Worm (Caenorhabditis elegans): ENCODE measurements around the gene fbxb-30.
"Not testable (repeated sequence)": the region's sequence is repeated elsewhere in the genome, so short reads cannot be mapped to it uniquely, and the experiment has no call there.

- not testable (repeated sequence) for TF ChIP-seq ztf-11 (tag; optimal IDR thresholded peaks at IDR 0.05); ztf-4 (tag; optimal IDR thresholded peaks at IDR 0.05); fkh-10 (GFP tag; optimal IDR thresholded peaks at IDR 0.05); skn-1 (tag; optimal IDR thresholded peaks at IDR 0.05); ama-1 (optimal IDR thresholded peaks at IDR 0.05); lin-13 (GFP tag; optimal IDR thresholded peaks at IDR 0.05); ceh-63 (GFP tag; optimal IDR thresholded peaks at IDR 0.05); lin-39 (tag; optimal IDR thresholded peaks at IDR 0.05); F16B12.6 (tag; optimal IDR thresholded peaks at IDR 0.05); nhr-84 (tag; optimal IDR thresholded peaks at IDR 0.05); elt-3 (tag; optimal IDR thresholded peaks at IDR 0.05)
Measured at ce11 chrII:954626-955025, 46.6 kb downstream of the fbxb-30 start, which contains the start of gene fbxc-7.

Data from whole organism, L1 larva.